Worm (Caenorhabditis elegans) whole organism, late embryonic: ENCODE data around the gene F13H8.6.

ENCODE experiments used
- C08G9.2 ChIP-seq: sonication (generic microtip); optimal IDR thresholded peaks from 2 replicates; lab custom pipeline; 2016; ENCODE audit warnings: mild to moderate bottlenecking, missing genetic modification characterization, moderate library complexity, missing compliant biosample characterization
- C38D4.7 ChIP-seq: fragments of 200-800 bp; sonication (Bioruptor generic); optimal IDR thresholded peaks from 2 replicates; lab custom pipeline; 2018; ENCODE audit warnings: mild to moderate bottlenecking, missing genetic modification characterization, moderate library complexity, missing compliant biosample characterization
- F13H6.1 ChIP-seq: sonication (generic microtip); optimal IDR thresholded peaks from 2 replicates; lab custom pipeline; 2016; ENCODE audit warnings: missing genetic modification characterization, missing compliant biosample characterization
- K09A11.1 ChIP-seq: sonication (generic microtip); optimal IDR thresholded peaks from 2 replicates; lab custom pipeline; 2017; ENCODE audit warnings: antibody characterized with exemption, mild to moderate bottlenecking, missing genetic modification characterization, missing compliant biosample characterization; ENCODE audit not compliant: insufficient read depth
- T23F11.4 ChIP-seq: fragments of 200-800 bp; sonication (Bioruptor generic); optimal IDR thresholded peaks from 2 replicates; lab custom pipeline; 2018; ENCODE audit warnings: mild to moderate bottlenecking, missing genetic modification characterization, missing compliant biosample characterization
- ahr-1 ChIP-seq: sonication (generic microtip); optimal IDR thresholded peaks from 2 replicates; lab custom pipeline; 2016; ENCODE audit warnings: missing genetic modification characterization, missing compliant biosample characterization
- ama-1 ChIP-seq: fragments of 150-350 bp; optimal IDR thresholded peaks from 2 replicates; lab custom pipeline; 2014
- ceh-14 ChIP-seq: sonication (generic microtip); optimal IDR thresholded peaks from 2 replicates; lab custom pipeline; 2016; ENCODE audit warnings: missing genotype, missing genetic modification characterization, missing compliant biosample characterization
- ceh-19 ChIP-seq: fragments of 200-800 bp; sonication (Bioruptor generic); optimal IDR thresholded peaks from 2 replicates; lab custom pipeline; 2018; ENCODE audit warnings: mild to moderate bottlenecking, missing genetic modification characterization, missing compliant biosample characterization
- ceh-2 ChIP-seq: sonication (generic microtip); optimal IDR thresholded peaks from 2 replicates; lab custom pipeline; 2016; ENCODE audit warnings: missing genotype, missing genetic modification characterization, missing compliant biosample characterization
- ceh-22 ChIP-seq: sonication (generic microtip); optimal IDR thresholded peaks from 2 replicates; lab custom pipeline; 2017; ENCODE audit warnings: missing biosample characterization, missing genetic modification characterization
- ceh-34 ChIP-seq: sonication (generic microtip); optimal IDR thresholded peaks from 2 replicates; lab custom pipeline; 2016; ENCODE audit warnings: mild to moderate bottlenecking, missing genetic modification characterization, missing compliant biosample characterization
- ceh-48 ChIP-seq: sonication (generic microtip); optimal IDR thresholded peaks from 2 replicates; lab custom pipeline; 2016; ENCODE audit warnings: missing genetic modification characterization, inconsistent platforms, missing compliant biosample characterization
- ceh-6 ChIP-seq: fragments of 200-800 bp; sonication (Bioruptor generic); optimal IDR thresholded peaks from 2 replicates; lab custom pipeline; 2018; ENCODE audit warnings: mild to moderate bottlenecking, missing genetic modification characterization, missing compliant biosample characterization
- ceh-9 ChIP-seq: sonication (generic microtip); optimal IDR thresholded peaks from 2 replicates; lab custom pipeline; 2016; ENCODE audit warnings: mild to moderate bottlenecking, missing genetic modification characterization, inconsistent platforms, missing compliant biosample characterization
- che-1 ChIP-seq: sonication (generic microtip); optimal IDR thresholded peaks from 2 replicates; lab custom pipeline; 2016; ENCODE audit warnings: mild to moderate bottlenecking, missing genetic modification characterization, missing compliant biosample characterization
- dmd-4 ChIP-seq: sonication (generic microtip); optimal IDR thresholded peaks from 2 replicates; lab custom pipeline; 2016; ENCODE audit warnings: borderline replicate concordance, missing genetic modification characterization, missing compliant biosample characterization
- dve-1 ChIP-seq: sonication (generic microtip); optimal IDR thresholded peaks from 2 replicates; lab custom pipeline; 2017; ENCODE audit warnings: antibody characterized with exemption, mild to moderate bottlenecking, missing genetic modification characterization, missing compliant biosample characterization
- elt-4 ChIP-seq: sonication (generic microtip); optimal IDR thresholded peaks from 2 replicates; lab custom pipeline; 2016; ENCODE audit warnings: missing genetic modification characterization, missing compliant biosample characterization
- fkh-6 ChIP-seq: sonication (generic microtip); optimal IDR thresholded peaks from 2 replicates; lab custom pipeline; 2016; ENCODE audit warnings: missing genetic modification characterization, missing compliant biosample characterization
- hlh-13 ChIP-seq: fragments of 200-800 bp; sonication (Bioruptor generic); optimal IDR thresholded peaks from 2 replicates; lab custom pipeline; 2018; ENCODE audit warnings: mild to moderate bottlenecking, missing genetic modification characterization, missing compliant biosample characterization
- hlh-30 ChIP-seq: sonication (generic microtip); optimal IDR thresholded peaks from 2 replicates; lab custom pipeline; 2017; ENCODE audit warnings: antibody characterized with exemption, missing genetic modification characterization, missing compliant biosample characterization; ENCODE audit not compliant: insufficient read depth
- hlh-8 ChIP-seq: sonication (generic microtip); optimal IDR thresholded peaks from 2 replicates; lab custom pipeline; 2016; ENCODE audit warnings: missing genotype, missing genetic modification characterization, missing compliant biosample characterization
- lim-6 ChIP-seq: sonication (generic microtip); optimal IDR thresholded peaks from 2 replicates; lab custom pipeline; 2016; ENCODE audit warnings: missing genetic modification characterization, missing compliant biosample characterization
- lin-11 ChIP-seq: fragments of 200-800 bp; sonication (Bioruptor generic); optimal IDR thresholded peaks from 2 replicates; lab custom pipeline; 2018; ENCODE audit warnings: mild to moderate bottlenecking, missing genetic modification characterization, missing compliant biosample characterization
- madf-2 ChIP-seq: sonication (generic microtip); optimal IDR thresholded peaks from 2 replicates; lab custom pipeline; 2017; ENCODE audit warnings: missing genetic modification characterization, missing compliant biosample characterization
- mec-3 ChIP-seq: sonication (generic microtip); optimal IDR thresholded peaks from 2 replicates; lab custom pipeline; 2016; ENCODE audit warnings: borderline replicate concordance, missing genetic modification characterization, missing compliant biosample characterization
- nhr-11 ChIP-seq: fragments of 150-350 bp; optimal IDR thresholded peaks from 2 replicates; lab custom pipeline; 2014; ENCODE audit warnings: missing biosample characterization, missing genetic modification characterization
- nhr-232 ChIP-seq: sonication (generic microtip); optimal IDR thresholded peaks from 2 replicates; lab custom pipeline; 2016; ENCODE audit warnings: missing genetic modification characterization, missing compliant biosample characterization
- npax-4 ChIP-seq: sonication (generic microtip); optimal IDR thresholded peaks from 2 replicates; lab custom pipeline; 2016; ENCODE audit warnings: missing genetic modification characterization, missing compliant biosample characterization
- odd-2 ChIP-seq: sonication (generic microtip); optimal IDR thresholded peaks from 2 replicates; lab custom pipeline; 2017; ENCODE audit warnings: antibody characterized with exemption, mild to moderate bottlenecking, missing genetic modification characterization, missing compliant biosample characterization
- pha-2 ChIP-seq: sonication (generic microtip); optimal IDR thresholded peaks from 2 replicates; lab custom pipeline; 2017; ENCODE audit warnings: mild to moderate bottlenecking, missing genetic modification characterization, missing compliant biosample characterization
- pha-4 ChIP-seq: fragments of 150-350 bp; optimal IDR thresholded peaks from 2 replicates; lab custom pipeline; 2018; ENCODE audit warnings: missing biosample characterization, missing genetic modification reagents, missing genetic modification characterization
- pros-1 ChIP-seq: fragments of 150-350 bp; optimal IDR thresholded peaks from 2 replicates; lab custom pipeline; 2014; ENCODE audit warnings: missing biosample characterization, missing genetic modification reagents, missing genetic modification characterization
- ref-2 ChIP-seq: sonication (generic microtip); optimal IDR thresholded peaks from 2 replicates; lab custom pipeline; 2016; ENCODE audit warnings: missing genetic modification characterization, missing compliant biosample characterization
- rnt-1 ChIP-seq: sonication (generic microtip); optimal IDR thresholded peaks from 2 replicates; lab custom pipeline; 2016; ENCODE audit warnings: missing genetic modification characterization, missing compliant biosample characterization
- sox-4 ChIP-seq: sonication (generic microtip); optimal IDR thresholded peaks from 2 replicates; lab custom pipeline; 2017; ENCODE audit warnings: mild to moderate bottlenecking, missing genetic modification characterization, inconsistent platforms, missing compliant biosample characterization
- ttx-3 ChIP-seq: sonication (generic microtip); optimal IDR thresholded peaks from 2 replicates; lab custom pipeline; 2016; ENCODE audit warnings: missing genetic modification reagents, missing genetic modification characterization, missing compliant biosample characterization
- unc-3 ChIP-seq, 2 experiments: fragments of 200-800 bp in 1 of 2; sonication (Bioruptor generic) in 1 of 2; sonication (generic microtip) in 1 of 2; conservative IDR thresholded peaks in 1 of 2; optimal IDR thresholded peaks in 1 of 2; 2 replicates each; pipeline versions ENCODE4 v1.3.6 to Lab custom; 2016 to 2022; ENCODE audit warnings: missing compliant biosample characterization in 2 of 2, missing genetic modification characterization in 2 of 2, missing genetic modification reagents in 1 of 2
- unc-42 ChIP-seq: sonication (generic microtip); optimal IDR thresholded peaks from 2 replicates; lab custom pipeline; 2016; ENCODE audit warnings: missing genotype, missing genetic modification characterization, missing compliant biosample characterization
- unc-55 ChIP-seq: sonication (generic microtip); optimal IDR thresholded peaks from 2 replicates; lab custom pipeline; 2017; ENCODE audit warnings: missing biosample characterization, missing genetic modification reagents, missing genetic modification characterization
- unc-86 ChIP-seq: sonication (generic microtip); optimal IDR thresholded peaks from 2 replicates; lab custom pipeline; 2016; ENCODE audit warnings: missing genetic modification characterization, missing compliant biosample characterization
- ztf-16 ChIP-seq: sonication (generic microtip); optimal IDR thresholded peaks from 2 replicates; lab custom pipeline; 2017; ENCODE audit warnings: missing genetic modification characterization, missing compliant biosample characterization

The F13H8.6 gene

DNA sequence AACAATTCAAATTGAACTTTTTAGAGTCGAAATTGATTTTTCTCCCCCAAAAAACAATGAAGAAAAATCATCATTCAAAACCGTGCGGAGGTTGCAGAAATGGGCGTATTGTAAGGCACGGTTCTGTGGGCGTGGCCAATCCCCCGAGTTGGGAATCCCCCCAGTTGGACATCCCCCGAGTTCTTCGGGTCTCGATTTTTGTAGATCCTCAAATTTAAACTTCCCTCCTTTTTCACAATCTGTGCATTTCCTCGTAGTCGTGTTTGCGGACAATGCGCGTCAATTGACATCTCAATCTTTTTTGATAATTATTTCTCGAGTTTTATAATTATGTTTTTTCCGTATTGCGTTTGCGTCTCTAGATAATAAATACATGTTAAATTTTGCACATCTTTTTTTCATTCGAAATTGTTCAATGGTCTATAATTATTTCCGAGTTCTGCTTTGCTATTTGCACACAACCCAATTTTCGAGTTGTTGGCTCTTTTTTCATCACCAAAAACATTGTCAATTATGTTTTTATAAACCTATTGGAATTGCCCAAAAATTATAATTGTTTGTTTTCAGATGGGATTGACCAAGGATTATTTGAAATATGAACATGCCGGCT lies 16.9 kb downstream of the F13H8.6 start, which contains the start of gene F13H8.2 (continued):
- TF ChIP-seq T23F11.4 (GFP tag; lab: Kevin White, UChicago) (no peak), ahr-1 (tag; lab: Kevin White, UChicago) (no peak), ceh-34 (tag; lab: Kevin White, UChicago) (peak; percentile 51), unc-42 (tag; lab: Kevin White, UChicago) (peak; percentile 79), ceh-14 (peak; percentile 57), F13H6.1 (peak; percentile 41), ztf-16 (no peak), nhr-11 (no peak), C38D4.7 (GFP tag; lab: Kevin White, UChicago) (no peak), C08G9.2 (tag; lab: Kevin White, UChicago) (peak; percentile 53), pha-4 (tag; lab: Kevin White, UChicago) (no peak), madf-2 (tag; lab: Kevin White, UChicago) (no peak), dve-1 (tag; lab: Kevin White, UChicago) (no peak), ceh-19 (GFP tag; lab: Kevin White, UChicago) (no peak), unc-55 (GFP tag; lab: Kevin White, UChicago) (peak; percentile 19), fkh-6 (tag; lab: Kevin White, UChicago) (no peak), lim-6 (tag; lab: Kevin White, UChicago) (no peak), pha-2 (tag; lab: Kevin White, UChicago) (no peak), rnt-1 (tag; lab: Kevin White, UChicago) (peak; percentile 31), hlh-30 (no peak), dmd-4 (tag; lab: Kevin White, UChicago) (no peak), sox-4 (tag; lab: Kevin White, UChicago) (no peak), hlh-13 (GFP tag; lab: Kevin White, UChicago) (no peak), ceh-6 (GFP tag; lab: Kevin White, UChicago) (no peak), pros-1 (tag; lab: Kevin White, UChicago) (no peak), odd-2 (no peak), nhr-232 (no peak), ceh-2 (tag; lab: Kevin White, UChicago) (peak; percentile 40), ceh-48 (tag; lab: Kevin White, UChicago) (peak; percentile 18), elt-4 (tag; lab: Kevin White, UChicago) (no peak), ama-1 (no peak), ref-2 (peak; percentile 71), ceh-22 (tag; lab: Kevin White, UChicago) (no peak), unc-3 (GFP tag; conservative IDR thresholded peaks at IDR 0.05; lab: Robert Waterston, UW) (no peak; the same call in 1 of the 2 replicates), unc-3 (tag; optimal IDR thresholded peaks at IDR 0.05; lab: Kevin White, UChicago) (no peak), lin-11 (tag; lab: Kevin White, UChicago) (no peak), che-1 (no peak), npax-4 (tag; lab: Kevin White, UChicago) (no peak), ceh-9 (tag; lab: Kevin White, UChicago) (no peak), mec-3 (tag; lab: Kevin White, UChicago) (no peak), hlh-8 (no peak), K09A11.1 (tag; lab: Kevin White, UChicago) (no peak), ttx-3 (tag; lab: Kevin White, UChicago) (no peak), unc-86 (tag; lab: Kevin White, UChicago) (no peak)
